Fruit fly (Drosophila melanogaster) whole organism, embryonic: ENCODE measurements around the gene sws.

Experiments used
- Abd-B ChIP-seq: fragments of 200-800 bp; sonication (Bioruptor generic); optimal IDR thresholded peaks from 2 replicates; lab custom pipeline; 2018; ENCODE audit warnings: missing biosample characterization, mild to moderate bottlenecking, missing genetic modification characterization, moderate library complexity
- Aef1 ChIP-seq: fragments of 200-800 bp; sonication (Bioruptor generic); IDR thresholded peaks from 3 replicates; pipeline ENCODE4 v1.3.6; 2022; ENCODE audit warnings: missing biosample characterization, missing genetic modification characterization
- B-H2 ChIP-seq: fragments of 200-800 bp; sonication (Bioruptor generic); optimal IDR thresholded peaks from 2 replicates; lab custom pipeline; 2018; ENCODE audit warnings: missing biosample characterization, mild to moderate bottlenecking, missing genetic modification characterization
- Blimp-1 ChIP-seq: fragments of 200-800 bp; sonication (Bioruptor generic); optimal IDR thresholded peaks from 3 replicates; lab custom pipeline; 2018; ENCODE audit warnings: missing biosample characterization, missing genetic modification characterization, mild to moderate bottlenecking, moderate library complexity, missing genetic modification reagents
- BtbVII ChIP-seq: fragments of 200-800 bp; sonication (Bioruptor generic); optimal IDR thresholded peaks from 3 replicates; lab custom pipeline; 2017; ENCODE audit warnings: missing biosample characterization, mild to moderate bottlenecking, missing genetic modification characterization
- Bteb2 ChIP-seq: fragments of 200-800 bp; sonication (Bioruptor generic); optimal IDR thresholded peaks from 2 replicates; lab custom pipeline; 2016; ENCODE audit warnings: missing biosample characterization, missing genetic modification characterization
- CG10147 ChIP-seq: fragments of 200-800 bp; sonication (Bioruptor generic); optimal IDR thresholded peaks from 2 replicates; lab custom pipeline; 2019; ENCODE audit warnings: missing biosample characterization, mild to moderate bottlenecking, missing genetic modification characterization, moderate library complexity
- CG12104 ChIP-seq: fragments of 200-800 bp; sonication (Bioruptor generic); optimal IDR thresholded peaks from 3 replicates; lab custom pipeline; 2016; ENCODE audit warnings: missing biosample characterization, missing genetic modification characterization
- CG12236 ChIP-seq: fragments of 200-800 bp; sonication (Bioruptor generic); optimal IDR thresholded peaks from 2 replicates; lab custom pipeline; 2016; ENCODE audit warnings: missing biosample characterization, missing genetic modification characterization
- CG12391 ChIP-seq: fragments of 200-800 bp; sonication (Bioruptor generic); optimal IDR thresholded peaks from 3 replicates; lab custom pipeline; 2018; ENCODE audit warnings: missing biosample characterization, mild to moderate bottlenecking, missing genetic modification characterization, moderate library complexity
- CG13287 ChIP-seq: fragments of 200-800 bp; sonication (Bioruptor generic); IDR thresholded peaks from 2 replicates; pipeline ENCODE4 v1.3.6; 2022; ENCODE audit warnings: missing biosample characterization, missing genetic modification characterization; ENCODE audit not compliant: partially characterized antibody
- CG15601 ChIP-seq: fragments of 200-800 bp; sonication (Bioruptor generic); optimal IDR thresholded peaks from 3 replicates; lab custom pipeline; 2019; ENCODE audit warnings: missing biosample characterization, mild to moderate bottlenecking, missing genetic modification characterization, moderate library complexity
- CG17359 ChIP-seq: fragments of 200-800 bp; sonication (Bioruptor generic); optimal IDR thresholded peaks from 3 replicates; lab custom pipeline; 2018; ENCODE audit warnings: missing biosample characterization, mild to moderate bottlenecking, missing genetic modification characterization, moderate library complexity
- CG17829 ChIP-seq: fragments of 200-800 bp; optimal IDR thresholded peaks from 2 replicates; lab custom pipeline; 2019; ENCODE audit warnings: missing biosample characterization, mild to moderate bottlenecking, missing genetic modification characterization, moderate library complexity
- CG2712 ChIP-seq: fragments of 200-800 bp; optimal IDR thresholded peaks from 3 replicates; lab custom pipeline; 2019; ENCODE audit warnings: missing biosample characterization, mild to moderate bottlenecking, missing genetic modification characterization, moderate library complexity
- CG33213 ChIP-seq: fragments of 200-800 bp; sonication (Bioruptor generic); optimal IDR thresholded peaks from 3 replicates; lab custom pipeline; 2016; ENCODE audit warnings: missing biosample characterization, missing genetic modification characterization
- CG42726 ChIP-seq: fragments of 200-800 bp; sonication (Bioruptor generic); IDR thresholded peaks from 2 replicates; pipeline ENCODE4 v1.3.6; 2022; ENCODE audit warnings: missing biosample characterization, missing genetic modification characterization; ENCODE audit not compliant: partially characterized antibody
- CG4617 ChIP-seq: fragments of 200-800 bp; sonication (Bioruptor generic); optimal IDR thresholded peaks from 3 replicates; lab custom pipeline; 2016; ENCODE audit warnings: missing biosample characterization, missing genetic modification characterization, borderline replicate concordance
- CG5245 ChIP-seq: fragments of 200-800 bp; sonication (Bioruptor generic); optimal IDR thresholded peaks from 3 replicates; lab custom pipeline; 2016; ENCODE audit warnings: missing biosample characterization, missing genetic modification characterization
- CG6813 ChIP-seq: fragments of 200-800 bp; sonication (Bioruptor generic); optimal IDR thresholded peaks from 2 replicates; lab custom pipeline; 2017; ENCODE audit warnings: missing biosample characterization, missing genetic modification characterization, mild to moderate bottlenecking, moderate library complexity, missing genetic modification reagents
- CG7987 ChIP-seq: fragments of 200-800 bp; sonication (Bioruptor generic); optimal IDR thresholded peaks from 2 replicates; lab custom pipeline; 2018; ENCODE audit warnings: missing biosample characterization, mild to moderate bottlenecking, missing genetic modification characterization, moderate library complexity
- CG8944 ChIP-seq: fragments of 200-800 bp; sonication (Bioruptor generic); optimal IDR thresholded peaks from 3 replicates; lab custom pipeline; 2016; ENCODE audit warnings: missing biosample characterization, missing genetic modification characterization
- CG9727 ChIP-seq: fragments of 200-800 bp; sonication (Bioruptor generic); optimal IDR thresholded peaks from 3 replicates; lab custom pipeline; 2017; ENCODE audit warnings: missing biosample characterization, mild to moderate bottlenecking, missing genetic modification characterization
- E2f1 ChIP-seq: fragments of 200-800 bp; sonication (Bioruptor generic); IDR thresholded peaks from 2 replicates; pipeline ENCODE4 v1.3.6; 2022; ENCODE audit warnings: missing biosample characterization, missing genetic modification characterization
- Elba2 ChIP-seq: fragments of 200-800 bp; sonication (Bioruptor generic); optimal IDR thresholded peaks from 3 replicates; lab custom pipeline; 2016; ENCODE audit warnings: missing biosample characterization, missing genetic modification characterization
- Kr ChIP-seq: fragments of 200-800 bp; sonication (Bioruptor generic); optimal IDR thresholded peaks from 2 replicates; lab custom pipeline; 2017; ENCODE audit warnings: missing biosample characterization, mild to moderate bottlenecking, missing genetic modification characterization
- Neu2 ChIP-seq: fragments of 200-800 bp; sonication (Bioruptor generic); optimal IDR thresholded peaks from 3 replicates; lab custom pipeline; 2016; ENCODE audit warnings: missing biosample characterization, missing genetic modification characterization, borderline replicate concordance
- Poxn ChIP-seq: fragments of 200-800 bp; sonication (Bioruptor generic); IDR thresholded peaks from 2 replicates; pipeline ENCODE4 v1.3.6; 2022; ENCODE audit warnings: missing biosample characterization, missing genetic modification characterization
- Stat92E ChIP-seq, 3 experiments: fragments of >200 bp in 2 of 3; fragments of 200-800 bp in 1 of 3; sonication (Bioruptor generic) in 1 of 3; optimal IDR thresholded peaks; 2 replicates each; lab custom pipeline; 2017 to 2019; ENCODE audit warnings: missing biosample characterization in 3 of 3, missing genetic modification characterization in 3 of 3, mild to moderate bottlenecking in 1 of 3, moderate library complexity in 1 of 3
- ara ChIP-seq: fragments of 200-800 bp; sonication (Bioruptor generic); IDR thresholded peaks from 2 replicates; pipeline ENCODE4 v1.3.6; 2022; ENCODE audit warnings: missing biosample characterization, missing genetic modification characterization
- az2 ChIP-seq: fragments of 200-800 bp; sonication (Bioruptor generic); optimal IDR thresholded peaks from 3 replicates; lab custom pipeline; 2016; ENCODE audit warnings: missing biosample characterization, missing genetic modification characterization
- bbx ChIP-seq: fragments of 200-800 bp; sonication (Bioruptor generic); IDR thresholded peaks from 2 replicates; pipeline ENCODE4 v1.3.6; 2022; ENCODE audit warnings: missing biosample characterization, missing genetic modification characterization; ENCODE audit not compliant: partially characterized antibody
- caup ChIP-seq: fragments of 200-800 bp; sonication (Bioruptor generic); optimal IDR thresholded peaks from 3 replicates; lab custom pipeline; 2017; ENCODE audit warnings: missing biosample characterization, mild to moderate bottlenecking, missing genetic modification characterization, moderate library complexity; ENCODE audit not compliant: severe bottlenecking
- chn ChIP-seq: fragments of 200-800 bp; sonication (Bioruptor generic); optimal IDR thresholded peaks from 2 replicates; lab custom pipeline; 2016; ENCODE audit warnings: missing biosample characterization, missing genetic modification characterization
- corto ChIP-seq: fragments of 200-800 bp; sonication (Bioruptor generic); optimal IDR thresholded peaks from 2 replicates; lab custom pipeline; 2016; ENCODE audit warnings: missing biosample characterization, mild to moderate bottlenecking, missing genetic modification characterization, moderate library complexity
- danr ChIP-seq: fragments of 200-800 bp; sonication (Bioruptor generic); IDR thresholded peaks from 2 replicates; pipeline ENCODE4 v1.3.6; 2022; ENCODE audit warnings: missing biosample characterization, missing genetic modification characterization
- fd102C ChIP-seq: fragments of 200-800 bp; sonication (Bioruptor generic); optimal IDR thresholded peaks from 2 replicates; lab custom pipeline; 2018; ENCODE audit warnings: missing biosample characterization, mild to moderate bottlenecking, missing genetic modification characterization, moderate library complexity
- hkb ChIP-seq, 2 experiments: fragments of 200-800 bp in 1 of 2; fragments of >200 bp in 1 of 2; sonication (Bioruptor generic) in 1 of 2; IDR thresholded peaks in 1 of 2; optimal IDR thresholded peaks in 1 of 2; 2 replicates each; pipeline versions ENCODE4 v1.3.6 to Lab custom; 2017 to 2022; ENCODE audit warnings: missing biosample characterization in 1 of 2, missing genetic modification characterization in 1 of 2
- jing ChIP-seq: fragments of 200-800 bp; sonication (Bioruptor generic); optimal IDR thresholded peaks from 2 replicates; lab custom pipeline; 2018; ENCODE audit warnings: missing biosample characterization, mild to moderate bottlenecking, missing genetic modification characterization
- rib ChIP-seq: fragments of 200-800 bp; sonication (Bioruptor generic); IDR thresholded peaks from 2 replicates; pipeline ENCODE4 v1.3.6; 2022; ENCODE audit warnings: missing biosample characterization, missing genetic modification characterization
- shn ChIP-seq: fragments of 200-800 bp; sonication (Bioruptor generic); optimal IDR thresholded peaks from 3 replicates; lab custom pipeline; 2016; ENCODE audit warnings: missing biosample characterization, missing genetic modification characterization
- sima ChIP-seq: fragments of 200-800 bp; sonication (Bioruptor generic); optimal IDR thresholded peaks from 2 replicates; lab custom pipeline; 2016; ENCODE audit warnings: missing biosample characterization, missing genetic modification characterization
- sisA ChIP-seq: fragments of 200-800 bp; sonication (Bioruptor generic); IDR thresholded peaks from 2 replicates; pipeline ENCODE4 v1.3.6; 2022; ENCODE audit warnings: missing biosample characterization, missing genetic modification characterization
- slbo ChIP-seq: fragments of 200-800 bp; sonication (Bioruptor generic); IDR thresholded peaks from 2 replicates; pipeline ENCODE4 v1.3.6; 2022; ENCODE audit warnings: missing biosample characterization, missing genetic modification characterization
- tin ChIP-seq: fragments of 200-800 bp; sonication (Bioruptor generic); optimal IDR thresholded peaks from 3 replicates; lab custom pipeline; 2016; ENCODE audit warnings: missing biosample characterization, missing genetic modification characterization
- usp ChIP-seq: fragments of >200 bp; optimal IDR thresholded peaks from 2 replicates; lab custom pipeline; 2017; ENCODE audit warnings: missing biosample characterization, missing genetic modification characterization
- vnd ChIP-seq: fragments of 200-800 bp; sonication (Bioruptor generic); IDR thresholded peaks from 3 replicates; pipeline ENCODE4 v1.3.6; 2022; ENCODE audit warnings: missing biosample characterization, missing genetic modification characterization; ENCODE audit not compliant: partially characterized antibody
- wdn ChIP-seq: fragments of 200-800 bp; sonication (Bioruptor generic); IDR thresholded peaks from 2 replicates; pipeline ENCODE4 v1.3.6; 2022; ENCODE audit warnings: missing biosample characterization, missing genetic modification characterization
- z ChIP-seq: fragments of 200-800 bp; sonication (Bioruptor generic); IDR thresholded peaks from 3 replicates; pipeline ENCODE4 v1.3.6; 2022; ENCODE audit warnings: missing biosample characterization, missing genetic modification characterization

The sws gene

dm6 chrX:7970396-7970795 is 2.4 kb upstream of the sws start (continued):
- peak; percentile 51 for TF ChIP-seq caup (GFP tag; lab: Kevin White, UChicago)
- TF ChIP-seq CG5245 (GFP tag; lab: Kevin White, UChicago), result no peak
- TF ChIP-seq B-H2 (GFP tag; lab: Kevin White, UChicago), result peak; percentile 40
- TF ChIP-seq Kr (GFP tag; lab: Kevin White, UChicago), result no peak
- TF ChIP-seq corto, result peak; percentile 66
- TF ChIP-seq Aef1, result no peak
- peak; percentile 48 for TF ChIP-seq Blimp-1 (GFP tag; lab: Kevin White, UChicago)
- TF ChIP-seq BtbVII (GFP tag; lab: Kevin White, UChicago), result peak; percentile 38
- TF ChIP-seq ara, result no peak
- peak; percentile 25 for TF ChIP-seq shn (GFP tag; lab: Kevin White, UChicago)
- peak; percentile 63 for TF ChIP-seq CG17359 (tag; lab: Kevin White, UChicago)
- no peak for TF ChIP-seq Neu2 (GFP tag; lab: Kevin White, UChicago)
- peak; percentile 70 for TF ChIP-seq CG13287 (GFP tag; lab: Robert Waterston, UW)
- TF ChIP-seq CG17829, result peak; percentile 36
- TF ChIP-seq CG33213, result peak; percentile 0
- no peak for TF ChIP-seq CG12236
- TF ChIP-seq az2, result peak; percentile 37
- no peak for TF ChIP-seq CG42726 (GFP tag; lab: Robert Waterston, UW)
- peak; percentile 6 for TF ChIP-seq CG8944 (GFP tag; lab: Kevin White, UChicago)
- TF ChIP-seq sima (GFP tag; lab: Kevin White, UChicago), result no peak
- TF ChIP-seq vnd (GFP tag; lab: Robert Waterston, UW), result 0 out of 3 replicates have a peak, but pooled peaks have one; percentile 27
- peak; percentile 27 for TF ChIP-seq CG12104 (GFP tag; lab: Kevin White, UChicago)
- no peak for TF ChIP-seq fd102C (GFP tag; lab: Kevin White, UChicago)
- peak; percentile 74 for TF ChIP-seq CG10147 (GFP tag; lab: Kevin White, UChicago)
- peak; percentile 60 for TF ChIP-seq CG12391
- TF ChIP-seq usp (GFP tag; lab: Kevin White, UChicago), result no peak
- TF ChIP-seq Bteb2 (GFP tag; lab: Kevin White, UChicago), result no peak
- TF ChIP-seq hkb (optimal IDR thresholded peaks at IDR 0.05; lab: Kevin White, UChicago), result no peak
- TF ChIP-seq hkb (GFP tag; IDR thresholded peaks at IDR 0.05; lab: Robert Waterston, UW), result peak; percentile 35; the same call in 1 of the 2 replicates
- peak; percentile 46 for TF ChIP-seq chn (GFP tag; lab: Kevin White, UChicago)
- peak; percentile 23 for TF ChIP-seq tin (GFP tag; lab: Kevin White, UChicago)
- TF ChIP-seq Stat92E (GFP tag; optimal IDR thresholded peaks at IDR 0.05; lab: Kevin White, UChicago), result no peak
- peak; percentile 23 for TF ChIP-seq CG15601 (tag; lab: Kevin White, UChicago)
- no peak for TF ChIP-seq rib
- TF ChIP-seq CG9727, result peak; percentile 53
- TF ChIP-seq Elba2 (GFP tag; lab: Kevin White, UChicago), result no peak
- TF ChIP-seq CG2712 (tag; lab: Kevin White, UChicago), result peak; percentile 70
- no peak for TF ChIP-seq wdn
- TF ChIP-seq bbx (GFP tag; lab: Robert Waterston, UW), result no peak
- peak; percentile 8 for TF ChIP-seq jing (GFP tag; lab: Kevin White, UChicago)
- peak; percentile 41; the same call in 1 of the 2 replicates for TF ChIP-seq slbo (GFP tag; lab: Robert Waterston, UW)
- no peak for TF ChIP-seq danr (GFP tag; lab: Robert Waterston, UW)
- peak; percentile 12 for TF ChIP-seq CG6813 (GFP tag; lab: Kevin White, UChicago)
- TF ChIP-seq E2f1 (GFP tag; lab: Robert Waterston, UW), result 0 out of 2 replicates have a peak, but pooled peaks have one; percentile 27
- TF ChIP-seq CG4617 (GFP tag; lab: Kevin White, UChicago), result no peak
- no peak for TF ChIP-seq CG7987
- TF ChIP-seq Abd-B (GFP tag; lab: Kevin White, UChicago), result peak; percentile 43
- no peak for TF ChIP-seq z
- no peak for TF ChIP-seq Poxn
- TF ChIP-seq sisA (GFP tag; lab: Robert Waterston, UW), result peak; percentile 38; the same call in 1 of the 2 replicates
